Fruit fly (Drosophila melanogaster) whole organism, wandering third instar larva: ENCODE results near the gene CG15725.

Source experiments
- CG32264 ChIP-seq: fragments of 200-800 bp; sonication (Bioruptor generic); optimal IDR thresholded peaks from 2 replicates; lab custom pipeline; 2016; ENCODE audit warnings: missing biosample characterization, missing genetic modification characterization
- Dfd ChIP-seq: fragments of >200 bp; optimal IDR thresholded peaks from 2 replicates; lab custom pipeline; 2017; ENCODE audit warnings: missing biosample characterization, missing genetic modification characterization
- HLH106 ChIP-seq: fragments of 200-800 bp; optimal IDR thresholded peaks from 3 replicates; lab custom pipeline; 2019; ENCODE audit warnings: missing biosample characterization, mild to moderate bottlenecking, missing genetic modification characterization, moderate library complexity
- Myc ChIP-seq: fragments of >200 bp; optimal IDR thresholded peaks from 2 replicates; lab custom pipeline; 2017
- br ChIP-seq: fragments of 200-800 bp; sonication (Bioruptor generic); optimal IDR thresholded peaks from 2 replicates; lab custom pipeline; 2016; ENCODE audit warnings: missing biosample characterization, missing genetic modification characterization
- dsf ChIP-seq: sonication (Bioruptor generic); optimal IDR thresholded peaks from 2 replicates; lab custom pipeline; 2016; ENCODE audit warnings: missing biosample characterization, missing genetic modification characterization, borderline replicate concordance
- lola ChIP-seq: fragments of >200 bp; optimal IDR thresholded peaks from 2 replicates; lab custom pipeline; 2017; ENCODE audit warnings: missing biosample characterization, missing genetic modification characterization
- psq ChIP-seq: fragments of 200-800 bp; sonication (Bioruptor generic); optimal IDR thresholded peaks from 3 replicates; lab custom pipeline; 2017; ENCODE audit warnings: missing biosample characterization, mild to moderate bottlenecking, missing genetic modification characterization, moderate library complexity
- usp ChIP-seq: fragments of >200 bp; optimal IDR thresholded peaks from 2 replicates; lab custom pipeline; 2017; ENCODE audit warnings: missing biosample characterization, missing genetic modification characterization

- TF ChIP-seq br (GFP tag; lab: Kevin White, UChicago) (no peak), HLH106 (tag; lab: Kevin White, UChicago) (no peak), Myc (lab: Kevin White, UChicago) (no peak), dsf (GFP tag; lab: Kevin White, UChicago) (no peak), Dfd (GFP tag; lab: Kevin White, UChicago) (no peak), psq (GFP tag; lab: Kevin White, UChicago) (no peak), lola (GFP tag; lab: Kevin White, UChicago) (no peak), usp (GFP tag; lab: Kevin White, UChicago) (no peak), CG32264 (no peak)
Measured at dm6 chrX:12743296-12743695, 37.6 kb downstream of the CG15725 start.
